Fruit fly (Drosophila melanogaster): ENCODE results near the gene gdrd.
A peak's percentile ranks its signal among the peaks of the same experiment; 100 is the strongest.

gdrd gene

DNA sequence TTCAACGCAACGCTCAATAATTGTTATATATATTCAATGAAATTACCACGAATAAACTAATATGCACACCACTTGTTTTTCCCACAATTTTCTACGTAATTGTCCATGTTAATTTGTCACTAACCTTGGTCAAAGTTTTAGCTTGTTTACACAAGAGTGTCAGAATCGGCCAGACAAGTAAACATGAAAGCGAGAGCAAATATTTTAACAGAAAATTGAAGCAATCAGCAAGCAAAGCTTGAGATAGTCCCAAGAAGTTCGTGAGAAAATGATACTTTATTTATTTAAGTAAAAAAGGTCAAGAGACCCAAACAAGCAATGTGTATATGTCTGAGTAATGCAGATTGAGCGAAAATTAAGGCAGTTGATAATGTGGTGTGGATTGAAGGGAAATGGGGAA is 16.9 kb downstream of the gdrd start (continued):
- TF ChIP-seq C15 (GFP tag; IDR thresholded peaks at IDR 0.05) (no peak), HLH4C (GFP tag; IDR thresholded peaks at IDR 0.05; ENCODE audit: partially characterized antibody) (no peak), Lpt (GFP tag; optimal IDR thresholded peaks at IDR 0.05) (no peak), CG17328 (GFP tag; IDR thresholded peaks at IDR 0.05) (no peak), Mrtf (GFP tag; IDR thresholded peaks at IDR 0.05) (no peak), Hr3 (GFP tag; optimal IDR thresholded peaks at IDR 0.05) (no peak), CG7987 (GFP tag; optimal IDR thresholded peaks at IDR 0.05) (peak; percentile 69), trh (GFP tag; optimal IDR thresholded peaks at IDR 0.05) (peak; percentile 40), cg (GFP tag; optimal IDR thresholded peaks at IDR 0.05) (no peak), CG10209 (GFP tag; optimal IDR thresholded peaks at IDR 0.05) (peak; percentile 56), CG1233 (GFP tag; optimal IDR thresholded peaks at IDR 0.05) (peak; percentile 52), CG30020 (tag; optimal IDR thresholded peaks at IDR 0.05) (no peak), CG11093 (GFP tag; IDR thresholded peaks at IDR 0.05) (no peak), lilli (GFP tag; optimal IDR thresholded peaks at IDR 0.05) (peak; percentile 30), her (GFP tag; optimal IDR thresholded peaks at IDR 0.05) (peak; percentile 32), tin (GFP tag; optimal IDR thresholded peaks at IDR 0.05) (no peak), CG11695 (GFP tag; IDR thresholded peaks at IDR 0.05) (peak; percentile 65; the same call in 1 of the 3 replicates), CG13287 (GFP tag; IDR thresholded peaks at IDR 0.05; ENCODE audit: partially characterized antibody) (no peak), tup (GFP tag; optimal IDR thresholded peaks at IDR 0.05) (no peak), CG6765 (GFP tag; optimal IDR thresholded peaks at IDR 0.05) (peak; percentile 59), kah (GFP tag; optimal IDR thresholded peaks at IDR 0.05) (no peak), ttk (GFP tag; IDR thresholded peaks at IDR 0.05) (no peak), gt (GFP tag; IDR thresholded peaks at IDR 0.05) (no peak), CG2712 (tag; optimal IDR thresholded peaks at IDR 0.05) (no peak), CG18262 (tag; optimal IDR thresholded peaks at IDR 0.05) (no peak), jigr1 (GFP tag; IDR thresholded peaks at IDR 0.05) (no peak), nau (GFP tag; optimal IDR thresholded peaks at IDR 0.05) (peak; percentile 14), nerfin-1 (tag; optimal IDR thresholded peaks at IDR 0.05) (no peak), CG10321 (GFP tag; IDR thresholded peaks at IDR 0.05) (peak; percentile 67; the same call in 1 of the 2 replicates), Bdp1 (GFP tag; optimal IDR thresholded peaks at IDR 0.05) (no peak), pb (GFP tag; optimal IDR thresholded peaks at IDR 0.05) (no peak), jing (GFP tag; optimal IDR thresholded peaks at IDR 0.05) (no peak), scrt (GFP tag; optimal IDR thresholded peaks at IDR 0.05) (peak; percentile 32), Chrac-16 (GFP tag; optimal IDR thresholded peaks at IDR 0.05) (no peak), HLHmδ (GFP tag; optimal IDR thresholded peaks at IDR 0.05) (no peak), wdn (GFP tag; IDR thresholded peaks at IDR 0.05) (peak; percentile 51; the same call in 1 of the 2 replicates), fu2 (GFP tag; optimal IDR thresholded peaks at IDR 0.05) (peak; percentile 1), jumu (GFP tag; optimal IDR thresholded peaks at IDR 0.05) (no peak), CG9932 (GFP tag; IDR thresholded peaks at IDR 0.05) (no peak), zen (tag; optimal IDR thresholded peaks at IDR 0.05) (no peak), CG4328 (GFP tag; optimal IDR thresholded peaks at IDR 0.05) (no peak), Awh (GFP tag; IDR thresholded peaks at IDR 0.05) (peak; percentile 66), CG42726 (GFP tag; IDR thresholded peaks at IDR 0.05; ENCODE audit: partially characterized antibody) (no peak), Eip74EF (GFP tag; optimal IDR thresholded peaks at IDR 0.05) (no peak), Dp (GFP tag; optimal IDR thresholded peaks at IDR 0.05) (no peak), CG7357 (GFP tag; IDR thresholded peaks at IDR 0.05) (no peak), nmo (GFP tag; optimal IDR thresholded peaks at IDR 0.05) (no peak), org-1 (GFP tag; optimal IDR thresholded peaks at IDR 0.05) (peak; percentile 30), CG4707 (GFP tag; optimal IDR thresholded peaks at IDR 0.05) (no peak), prd (optimal IDR thresholded peaks at IDR 0.05) (no peak), prd (GFP tag; IDR thresholded peaks at IDR 0.05) (no peak), Adf1 (GFP tag; IDR thresholded peaks at IDR 0.05) (no peak; the same call in 1 of the 2 replicates)
